Worm (Caenorhabditis elegans) whole organism, L3 larva: ENCODE measurements around the gene K02D10.1.

Experiments
- aly-2 ChIP-seq: fragments of 150-350 bp; optimal IDR thresholded peaks from 2 replicates; lab custom pipeline; 2014; ENCODE audit warnings: missing biosample characterization, missing genetic modification characterization
- elt-1 ChIP-seq: fragments of 150-350 bp; optimal IDR thresholded peaks from 2 replicates; lab custom pipeline; 2014; ENCODE audit warnings: missing biosample characterization, missing genetic modification characterization
- elt-2 ChIP-seq: sonication (generic microtip); optimal IDR thresholded peaks from 2 replicates; lab custom pipeline; 2016; ENCODE audit warnings: missing genetic modification reagents, mild to moderate bottlenecking, missing genetic modification characterization, missing compliant biosample characterization
- elt-3 ChIP-seq, 3 experiments: fragments of 150-350 bp in 1 of 3; sonication (generic microtip) in 2 of 3; optimal IDR thresholded peaks; 2 replicates in 2 of 3; 4 replicates in 1 of 3; lab custom pipeline; 2014 to 2017; ENCODE audit warnings: missing biosample characterization in 3 of 3, missing genetic modification characterization in 3 of 3
- lin-39 ChIP-seq: fragments of 150-350 bp; optimal IDR thresholded peaks from 2 replicates; lab custom pipeline; 2018; ENCODE audit warnings: missing biosample characterization, missing genetic modification reagents, missing genetic modification characterization
- nhr-11 ChIP-seq: fragments of 150-350 bp; optimal IDR thresholded peaks from 2 replicates; lab custom pipeline; 2014; ENCODE audit warnings: missing biosample characterization, missing genetic modification characterization
- nhr-76 ChIP-seq: fragments of 150-350 bp; sonication (generic microtip); optimal IDR thresholded peaks from 5 replicates; lab custom pipeline; 2014; ENCODE audit warnings: missing biosample characterization, missing genetic modification characterization
- snpc-4 ChIP-seq: fragments of 150-350 bp; optimal IDR thresholded peaks from 2 replicates; lab custom pipeline; 2014; ENCODE audit warnings: missing biosample characterization, missing genetic modification characterization
- ztf-11 ChIP-seq: fragments of 150-350 bp; optimal IDR thresholded peaks from 2 replicates; lab custom pipeline; 2014; ENCODE audit warnings: missing biosample characterization, missing genetic modification characterization

- no peak for TF ChIP-seq elt-1 (tag; lab: Kevin White, UChicago)
- TF ChIP-seq snpc-4 (tag; lab: Kevin White, UChicago) = no peak
- TF ChIP-seq aly-2 (tag; lab: Kevin White, UChicago) = no peak
- TF ChIP-seq lin-39 (tag; lab: Kevin White, UChicago) = no peak
- no peak for TF ChIP-seq elt-2 (tag; lab: Kevin White, UChicago)
- no peak for TF ChIP-seq nhr-76 (tag; lab: Kevin White, UChicago)
- no peak for TF ChIP-seq elt-3 (tag; optimal IDR thresholded peaks at IDR 0.05; lab: Kevin White, UChicago)
- TF ChIP-seq ztf-11 = no peak
- no peak for TF ChIP-seq nhr-11
Measured at ce11 chrIII:8792251-8792650, 22.9 kb downstream of the K02D10.1 start, which contains the start of gene ztf-1.
